Worm (Caenorhabditis elegans) whole organism, L3 larva: Measurements from ENCODE around the gene K09H11.9.

ENCODE experiments used
- R02D3.7 ChIP-seq: fragments of 150-350 bp; optimal IDR thresholded peaks from 2 replicates; lab custom pipeline; 2014; ENCODE audit warnings: missing biosample characterization, missing genetic modification characterization
- ama-1 ChIP-seq: fragments of 150-350 bp; optimal IDR thresholded peaks from 2 replicates; lab custom pipeline; 2018
- elt-2 ChIP-seq: sonication (generic microtip); optimal IDR thresholded peaks from 2 replicates; lab custom pipeline; 2016; ENCODE audit warnings: missing genetic modification reagents, mild to moderate bottlenecking, missing genetic modification characterization, missing compliant biosample characterization
- skn-1 ChIP-seq: fragments of 150-350 bp; optimal IDR thresholded peaks from 2 replicates; lab custom pipeline; 2014; ENCODE audit warnings: missing biosample characterization, missing genetic modification characterization
- ztf-4 ChIP-seq: fragments of 150-350 bp; optimal IDR thresholded peaks from 2 replicates; lab custom pipeline; 2014; ENCODE audit warnings: missing biosample characterization, missing genetic modification characterization

- TF ChIP-seq ztf-4 (no peak), R02D3.7 (tag; lab: Kevin White, UChicago) (no peak), elt-2 (tag; lab: Kevin White, UChicago) (peak; percentile 74), skn-1 (tag; lab: Kevin White, UChicago) (no peak), ama-1 (lab: Kevin White, UChicago) (no peak)
Measured at ce11 chrV:5765081-5765480, 48.7 kb upstream of the K09H11.9 start, which contains the start of gene pgph-2.
